Worm (Caenorhabditis elegans) whole organism, mixed stage, embryonic: ENCODE measurements around the gene Y26E6A.2.

Experiments
- bed-3 ChIP-seq: fragments of 200-800 bp; sonication (Bioruptor generic); optimal IDR thresholded peaks from 3 replicates; lab custom pipeline; 2018; ENCODE audit warnings: mild to moderate bottlenecking, missing genetic modification characterization, moderate library complexity, missing compliant biosample characterization
- blmp-1 ChIP-seq: fragments of 150-350 bp; optimal IDR thresholded peaks from 2 replicates; lab custom pipeline; 2014; ENCODE audit warnings: missing biosample characterization, missing genetic modification characterization
- ceh-39 ChIP-seq: fragments of 150-350 bp; optimal IDR thresholded peaks from 2 replicates; lab custom pipeline; 2014; ENCODE audit warnings: missing biosample characterization, missing genetic modification characterization
- ceh-43 ChIP-seq: fragments of 200-800 bp; sonication (Bioruptor generic); optimal IDR thresholded peaks from 2 replicates; lab custom pipeline; 2018; ENCODE audit warnings: mild to moderate bottlenecking, missing genetic modification characterization, moderate library complexity, missing compliant biosample characterization
- ceh-83 ChIP-seq: fragments of 200-800 bp; sonication (Bioruptor generic); optimal IDR thresholded peaks from 2 replicates; lab custom pipeline; 2018; ENCODE audit warnings: mild to moderate bottlenecking, missing genetic modification characterization, missing compliant biosample characterization
- ces-1 ChIP-seq: fragments of 150-350 bp; optimal IDR thresholded peaks from 2 replicates; lab custom pipeline; 2014; ENCODE audit warnings: missing biosample characterization, missing genetic modification reagents, missing genetic modification characterization
- cnd-1 ChIP-seq: fragments of 200-800 bp; sonication (Bioruptor generic); optimal IDR thresholded peaks from 2 replicates; lab custom pipeline; 2018; ENCODE audit warnings: mild to moderate bottlenecking, missing genetic modification characterization, missing compliant biosample characterization
- drap-1 ChIP-seq: fragments of 200-800 bp; sonication (Bioruptor generic); optimal IDR thresholded peaks from 3 replicates; lab custom pipeline; 2018; ENCODE audit warnings: mild to moderate bottlenecking, missing genetic modification characterization, missing compliant biosample characterization
- elt-1 ChIP-seq: sonication (generic microtip); optimal IDR thresholded peaks from 2 replicates; lab custom pipeline; 2017; ENCODE audit warnings: missing genetic modification characterization, mild to moderate bottlenecking, missing compliant biosample characterization, antibody characterized with exemption, moderate library complexity, borderline replicate concordance; ENCODE audit not compliant: insufficient read depth
- elt-3 ChIP-seq: fragments of 150-350 bp; optimal IDR thresholded peaks from 2 replicates; lab custom pipeline; 2014; ENCODE audit warnings: missing biosample characterization, missing genetic modification characterization
- flh-1 ChIP-seq: fragments of 200-800 bp; sonication (Bioruptor generic); optimal IDR thresholded peaks from 2 replicates; lab custom pipeline; 2018; ENCODE audit warnings: mild to moderate bottlenecking, missing genetic modification characterization, moderate library complexity, missing compliant biosample characterization
- hlh-1 ChIP-seq: fragments of 150-350 bp; optimal IDR thresholded peaks from 2 replicates; lab custom pipeline; 2014; ENCODE audit warnings: missing biosample characterization, missing genetic modification reagents, missing genetic modification characterization
- lin-13 ChIP-seq: fragments of 150-350 bp; optimal IDR thresholded peaks from 2 replicates; lab custom pipeline; 2014; ENCODE audit warnings: missing biosample characterization, missing genetic modification characterization
- lin-32 ChIP-seq: fragments of 200-800 bp; sonication (Bioruptor generic); optimal IDR thresholded peaks from 2 replicates; lab custom pipeline; 2018; ENCODE audit warnings: mild to moderate bottlenecking, missing genetic modification characterization, missing compliant biosample characterization
- lsy-2 ChIP-seq: fragments of 150-350 bp; optimal IDR thresholded peaks from 2 replicates; lab custom pipeline; 2014; ENCODE audit warnings: missing biosample characterization, missing genetic modification characterization
- mab-5 ChIP-seq: fragments of 150-350 bp; optimal IDR thresholded peaks from 2 replicates; lab custom pipeline; 2014; ENCODE audit warnings: missing biosample characterization, missing genetic modification characterization
- mep-1 ChIP-seq: fragments of 150-350 bp; optimal IDR thresholded peaks from 2 replicates; lab custom pipeline; 2017; ENCODE audit warnings: missing biosample characterization, missing genetic modification reagents, missing genetic modification characterization, inconsistent platforms
- mls-2 ChIP-seq: sonication (generic microtip); optimal IDR thresholded peaks from 2 replicates; lab custom pipeline; 2016; ENCODE audit warnings: mild to moderate bottlenecking, missing genetic modification characterization, moderate library complexity, missing compliant biosample characterization
- nhr-12 ChIP-seq: fragments of 150-350 bp; optimal IDR thresholded peaks from 2 replicates; lab custom pipeline; 2014; ENCODE audit warnings: missing biosample characterization, missing genetic modification characterization
- nhr-2 ChIP-seq: fragments of 150-350 bp; optimal IDR thresholded peaks from 2 replicates; lab custom pipeline; 2014; ENCODE audit warnings: missing biosample characterization, missing genetic modification characterization
- nhr-237 ChIP-seq: fragments of 150-350 bp; optimal IDR thresholded peaks from 2 replicates; lab custom pipeline; 2014; ENCODE audit warnings: missing biosample characterization, missing genetic modification characterization
- nhr-28 ChIP-seq: fragments of 150-350 bp; optimal IDR thresholded peaks from 2 replicates; lab custom pipeline; 2014; ENCODE audit warnings: missing biosample characterization, missing genetic modification characterization
- pha-4 ChIP-seq: fragments of 150-350 bp; optimal IDR thresholded peaks from 2 replicates; lab custom pipeline; 2018; ENCODE audit warnings: missing biosample characterization, missing genetic modification reagents, missing genetic modification characterization
- sptf-1 ChIP-seq: sonication (generic microtip); optimal IDR thresholded peaks from 2 replicates; lab custom pipeline; 2017; ENCODE audit warnings: mild to moderate bottlenecking, missing genetic modification characterization, moderate library complexity, missing compliant biosample characterization
- tbx-8 ChIP-seq: fragments of 200-800 bp; sonication (Bioruptor generic); optimal IDR thresholded peaks from 2 replicates; lab custom pipeline; 2018; ENCODE audit warnings: mild to moderate bottlenecking, missing genetic modification characterization, moderate library complexity, missing compliant biosample characterization
- unc-120 ChIP-seq: sonication (generic microtip); optimal IDR thresholded peaks from 2 replicates; lab custom pipeline; 2017; ENCODE audit warnings: missing genetic modification characterization, missing compliant biosample characterization; ENCODE audit not compliant: poor library complexity, severe bottlenecking
- unc-39 ChIP-seq: fragments of 150-350 bp; optimal IDR thresholded peaks from 2 replicates; lab custom pipeline; 2014; ENCODE audit warnings: missing biosample characterization, missing genetic modification characterization
- unc-62 ChIP-seq: fragments of 150-350 bp; optimal IDR thresholded peaks from 2 replicates; lab custom pipeline; 2014; ENCODE audit warnings: missing biosample characterization, missing genetic modification reagents, missing genetic modification characterization
- zip-8 ChIP-seq: fragments of 150-350 bp; optimal IDR thresholded peaks from 2 replicates; lab custom pipeline; 2014; ENCODE audit warnings: missing biosample characterization, missing genetic modification characterization
- ztf-11 ChIP-seq: fragments of 150-350 bp; optimal IDR thresholded peaks from 2 replicates; lab custom pipeline; 2014; ENCODE audit warnings: missing biosample characterization, missing genetic modification characterization

The Y26E6A.2 gene

DNA sequence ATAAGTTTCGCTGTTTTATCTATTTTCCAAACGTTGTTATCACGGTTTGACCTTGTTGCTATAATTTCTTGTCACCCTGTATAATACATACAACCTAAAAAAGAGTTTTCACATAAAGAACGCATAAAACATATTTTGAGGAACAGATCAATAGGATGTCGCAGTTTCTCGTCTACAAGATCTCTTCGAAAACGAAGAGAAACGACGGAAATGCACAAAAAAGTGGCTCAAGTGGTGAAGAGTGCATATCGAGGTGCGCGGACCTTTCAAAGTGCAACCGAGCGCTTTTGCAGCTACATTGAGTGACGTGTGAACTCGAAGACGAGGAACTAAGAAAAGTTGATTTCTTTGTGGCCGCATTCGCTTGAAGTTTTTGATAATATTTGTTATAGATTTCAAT, at the start of gene Y26E6A.2:
Gene Y26E6A.2, minus strand, starts transcription at position 101 of the 400 bp plus-strand sequence.
- TF ChIP-seq mep-1 (tag; lab: Kevin White, UChicago), result no peak
- TF ChIP-seq lin-13 (tag; lab: Kevin White, UChicago), result no peak
- TF ChIP-seq drap-1 (GFP tag; lab: Kevin White, UChicago), result no peak
- no peak for TF ChIP-seq elt-3
- TF ChIP-seq lsy-2 (tag; lab: Kevin White, UChicago), result no peak
- no peak for TF ChIP-seq mab-5 (tag; lab: Kevin White, UChicago)
- TF ChIP-seq nhr-28, result no peak
- no peak for TF ChIP-seq unc-62 (GFP tag; lab: Kevin White, UChicago)
- no peak for TF ChIP-seq nhr-2 (tag; lab: Kevin White, UChicago)
- no peak for TF ChIP-seq tbx-8 (GFP tag; lab: Kevin White, UChicago)
- TF ChIP-seq ceh-43, result no peak
- TF ChIP-seq pha-4 (tag; lab: Kevin White, UChicago), result no peak
- no peak for TF ChIP-seq sptf-1 (tag; lab: Kevin White, UChicago)
- TF ChIP-seq ceh-83, result no peak
- TF ChIP-seq nhr-237 (tag; lab: Kevin White, UChicago), result no peak
- no peak for TF ChIP-seq blmp-1 (tag; lab: Kevin White, UChicago)
- TF ChIP-seq bed-3 (GFP tag; lab: Kevin White, UChicago), result no peak
- no peak for TF ChIP-seq ztf-11 (tag; lab: Kevin White, UChicago)
- no peak for TF ChIP-seq unc-39 (tag; lab: Kevin White, UChicago)
- TF ChIP-seq nhr-12 (tag; lab: Kevin White, UChicago), result no peak

DNA sequence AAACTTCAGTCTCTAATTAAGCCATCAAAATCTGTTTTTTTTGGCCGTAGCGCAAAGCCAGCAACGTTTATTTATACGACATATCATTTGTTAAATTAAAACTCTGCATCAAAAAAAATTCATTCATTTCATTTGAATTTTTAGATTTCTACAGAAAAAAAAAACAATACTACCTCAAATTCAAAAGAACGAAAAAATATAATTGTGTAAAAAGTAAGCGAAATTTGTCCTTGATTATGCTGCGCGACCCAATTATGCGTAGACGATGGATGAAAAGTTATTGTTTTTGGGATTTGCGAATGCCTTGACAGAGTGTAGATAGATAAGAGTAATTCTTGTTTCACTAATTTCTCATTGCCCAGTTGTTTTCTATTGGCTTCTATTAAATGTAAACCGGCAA, 49.0 kb upstream of the Y26E6A.2 start, which contains the start of gene F48F7.3:
Gene F48F7.3, plus strand, starts transcription at position 301 of the 400 bp plus-strand sequence.
- no peak for TF ChIP-seq unc-62 (GFP tag; lab: Kevin White, UChicago)
- TF ChIP-seq blmp-1 (tag; lab: Kevin White, UChicago), result no peak
- TF ChIP-seq lin-32 (GFP tag; lab: Kevin White, UChicago), result no peak
- TF ChIP-seq nhr-12 (tag; lab: Kevin White, UChicago), result no peak
- no peak for TF ChIP-seq elt-3
- no peak for TF ChIP-seq mls-2 (tag; lab: Kevin White, UChicago)
- no peak for TF ChIP-seq mab-5 (tag; lab: Kevin White, UChicago)

DNA sequence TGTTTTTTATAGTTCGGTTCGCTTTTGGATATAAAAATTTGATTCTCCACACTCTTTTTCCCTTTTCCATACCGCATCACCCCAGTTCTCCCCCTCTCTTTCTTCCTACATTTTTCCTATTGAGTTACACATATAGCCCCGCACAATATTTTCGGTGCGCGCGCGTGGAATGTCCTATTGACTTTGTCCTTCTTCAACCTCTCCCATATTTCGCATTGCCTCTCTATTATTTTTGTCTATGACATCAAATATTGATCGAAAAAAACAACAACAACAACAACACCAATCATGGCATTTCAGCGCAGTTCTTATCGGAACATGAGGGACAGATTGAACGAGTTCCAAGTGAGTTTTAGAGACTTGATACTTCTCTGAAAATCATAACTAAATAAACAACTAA, 45.7 kb upstream of the Y26E6A.2 start, which contains the start of gene syx-2:
Gene syx-2, plus strand, starts transcription at position 301 of the 400 bp plus-strand sequence.
- TF ChIP-seq mab-5 (tag; lab: Kevin White, UChicago), result no peak
- TF ChIP-seq pha-4 (tag; lab: Kevin White, UChicago), result no peak
- no peak for TF ChIP-seq hlh-1 (tag; lab: Kevin White, UChicago)
- TF ChIP-seq unc-120 (tag; lab: Kevin White, UChicago), result no peak
- TF ChIP-seq lin-32 (GFP tag; lab: Kevin White, UChicago), result no peak
- TF ChIP-seq nhr-237 (tag; lab: Kevin White, UChicago), result no peak
- no peak for TF ChIP-seq elt-1 (tag; lab: Kevin White, UChicago)
- TF ChIP-seq nhr-2 (tag; lab: Kevin White, UChicago), result no peak
- TF ChIP-seq ceh-39 (tag; lab: Kevin White, UChicago), result no peak
- no peak for TF ChIP-seq mls-2 (tag; lab: Kevin White, UChicago)
- TF ChIP-seq mep-1 (tag; lab: Kevin White, UChicago), result no peak
- no peak for TF ChIP-seq ceh-43

DNA sequence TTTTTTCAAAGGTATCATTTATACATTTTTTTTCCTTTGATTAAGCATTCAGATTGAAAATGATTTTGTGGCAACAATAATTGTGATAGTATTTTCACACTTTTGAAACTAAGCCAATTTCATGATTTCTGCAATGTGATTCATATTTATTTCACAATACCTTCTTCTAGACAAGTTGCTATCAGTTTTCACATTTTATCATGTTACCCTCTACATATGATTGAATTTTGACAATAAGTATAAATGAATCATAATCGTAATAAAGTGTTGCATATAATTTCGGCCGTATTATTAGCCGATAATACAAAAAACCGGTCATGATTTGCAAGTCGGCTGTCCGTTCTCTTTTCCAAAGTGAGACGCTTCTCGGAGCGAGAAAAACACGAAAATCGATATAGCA, 45.2 kb upstream of the Y26E6A.2 start:
- TF ChIP-seq lsy-2 (tag; lab: Kevin White, UChicago), result no peak
- TF ChIP-seq mls-2 (tag; lab: Kevin White, UChicago), result no peak
- TF ChIP-seq flh-1, result no peak
- no peak for TF ChIP-seq mab-5 (tag; lab: Kevin White, UChicago)
- no peak for TF ChIP-seq cnd-1 (tag; lab: Kevin White, UChicago)
- TF ChIP-seq ztf-11 (tag; lab: Kevin White, UChicago), result no peak
- TF ChIP-seq hlh-1 (tag; lab: Kevin White, UChicago), result no peak
- TF ChIP-seq unc-62 (GFP tag; lab: Kevin White, UChicago), result no peak
- no peak for TF ChIP-seq nhr-28
- no peak for TF ChIP-seq sptf-1 (tag; lab: Kevin White, UChicago)
- no peak for TF ChIP-seq lin-13 (tag; lab: Kevin White, UChicago)
- TF ChIP-seq drap-1 (GFP tag; lab: Kevin White, UChicago), result no peak
- no peak for TF ChIP-seq tbx-8 (GFP tag; lab: Kevin White, UChicago)
- no peak for TF ChIP-seq elt-1 (tag; lab: Kevin White, UChicago)
- TF ChIP-seq ceh-39 (tag; lab: Kevin White, UChicago), result no peak
- no peak for TF ChIP-seq ces-1 (GFP tag; lab: Kevin White, UChicago)
- TF ChIP-seq zip-8, result no peak
